Worm (Caenorhabditis elegans) whole organism, early embryonic: ENCODE measurements around the gene ddx-23.

ENCODE experiments used
- B0310.2 ChIP-seq: sonication (generic microtip); optimal IDR thresholded peaks from 2 replicates; lab custom pipeline; 2016; ENCODE audit warnings: mild to moderate bottlenecking, missing genetic modification characterization, missing compliant biosample characterization
- F13C5.2 ChIP-seq: sonication (generic microtip); optimal IDR thresholded peaks from 2 replicates; lab custom pipeline; 2017; ENCODE audit warnings: mild to moderate bottlenecking, missing genetic modification characterization, inconsistent platforms, missing compliant biosample characterization
- aly-1 ChIP-seq: sonication (generic microtip); optimal IDR thresholded peaks from 2 replicates; lab custom pipeline; 2016; ENCODE audit warnings: missing genetic modification characterization, missing compliant biosample characterization
- ama-1 ChIP-seq: fragments of 150-350 bp; optimal IDR thresholded peaks from 2 replicates; lab custom pipeline; 2014
- ceh-13 ChIP-seq: fragments of 200-800 bp; sonication (Bioruptor generic); optimal IDR thresholded peaks from 2 replicates; lab custom pipeline; 2018; ENCODE audit warnings: mild to moderate bottlenecking, missing genetic modification characterization, missing compliant biosample characterization
- ceh-36 ChIP-seq: sonication (generic microtip); optimal IDR thresholded peaks from 2 replicates; lab custom pipeline; 2016; ENCODE audit warnings: missing genetic modification characterization, inconsistent platforms, missing compliant biosample characterization
- ets-7 ChIP-seq: sonication (generic microtip); optimal IDR thresholded peaks from 2 replicates; lab custom pipeline; 2016; ENCODE audit warnings: missing genotype, missing genetic modification characterization, missing compliant biosample characterization
- flt-1 ChIP-seq: fragments of 200-800 bp; sonication (Bioruptor generic); IDR thresholded peaks from 2 replicates; pipeline ENCODE4 v1.3.6; 2022; ENCODE audit warnings: missing genetic modification characterization, missing compliant biosample characterization
- hmbx-1 ChIP-seq: sonication (generic microtip); optimal IDR thresholded peaks from 2 replicates; lab custom pipeline; 2016; ENCODE audit warnings: mild to moderate bottlenecking, missing genetic modification characterization, missing compliant biosample characterization
- hmg-4 ChIP-seq: fragments of 200-800 bp; sonication (Bioruptor generic); optimal IDR thresholded peaks from 2 replicates; lab custom pipeline; 2018; ENCODE audit warnings: mild to moderate bottlenecking, missing genetic modification characterization, missing compliant biosample characterization
- hnd-1 ChIP-seq: sonication (generic microtip); optimal IDR thresholded peaks from 2 replicates; lab custom pipeline; 2016; ENCODE audit warnings: missing genetic modification characterization, missing compliant biosample characterization
- pes-1 ChIP-seq: fragments of 200-800 bp; sonication (Bioruptor generic); IDR thresholded peaks from 2 replicates; pipeline ENCODE4 v1.3.6; 2022; ENCODE audit warnings: missing genetic modification reagents, missing genetic modification characterization, missing compliant biosample characterization
- scrt-1 ChIP-seq: fragments of 200-800 bp; sonication (Bioruptor generic); IDR thresholded peaks from 2 replicates; pipeline ENCODE4 v1.3.6; 2022; ENCODE audit warnings: missing genetic modification characterization, missing compliant biosample characterization
- sea-1 ChIP-seq: fragments of 200-800 bp; sonication (Bioruptor generic); conservative IDR thresholded peaks from 2 replicates; pipeline ENCODE4 v1.3.6; 2022; ENCODE audit warnings: missing genetic modification characterization, missing compliant biosample characterization
- tbx-11 ChIP-seq: fragments of 200-800 bp; sonication (Bioruptor generic); IDR thresholded peaks from 2 replicates; pipeline ENCODE4 v1.3.6; 2022; ENCODE audit warnings: missing genetic modification characterization, missing compliant biosample characterization
- tbx-37 ChIP-seq: fragments of 200-800 bp; sonication (Bioruptor generic); conservative IDR thresholded peaks from 2 replicates; pipeline ENCODE4 v1.3.6; 2022; ENCODE audit warnings: missing genetic modification reagents, missing genetic modification characterization, missing compliant biosample characterization
- tra-4 ChIP-seq: sonication (generic microtip); optimal IDR thresholded peaks from 2 replicates; lab custom pipeline; 2017; ENCODE audit warnings: missing genetic modification characterization, missing compliant biosample characterization

ddx-23 gene

DNA sequence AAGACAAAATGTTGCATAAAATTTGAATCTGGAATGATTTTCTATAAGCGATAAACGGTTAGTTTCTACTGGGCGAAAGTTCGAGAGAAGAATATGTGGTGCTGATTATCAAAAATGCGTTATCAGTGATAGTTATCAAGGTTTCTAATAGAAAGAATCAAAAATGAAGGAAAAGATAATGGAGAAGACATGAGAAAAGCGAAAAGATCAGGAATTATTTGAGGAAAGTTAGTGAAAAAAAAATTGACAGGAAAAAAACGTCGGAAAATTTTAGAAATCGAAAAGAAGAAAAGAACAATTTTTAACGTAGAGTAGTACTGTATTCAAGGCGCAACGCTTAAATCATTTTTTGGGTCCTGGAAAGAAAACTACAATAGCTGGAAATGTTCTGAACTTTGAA is 10.7 kb upstream of the ddx-23 start, which contains the start of gene dnpp-1:
Gene dnpp-1 (minus strand): TSS at position 30 of the 400 bp plus-strand sequence.
- TF ChIP-seq hmbx-1 (tag; lab: Kevin White, UChicago) (no peak), B0310.2 (no peak), scrt-1 (GFP tag; lab: Robert Waterston, UW) (no peak), ceh-13 (GFP tag; lab: Kevin White, UChicago) (no peak), F13C5.2 (tag; lab: Kevin White, UChicago) (no peak), hnd-1 (tag; lab: Kevin White, UChicago) (no peak), tbx-11 (GFP tag; lab: Robert Waterston, UW) (no peak), pes-1 (GFP tag; lab: Robert Waterston, UW) (no peak)

ce11 chrIII:5859008-5859407 is 5.9 kb upstream of the ddx-23 start, which contains the start of gene dpf-4:
Gene dpf-4, plus strand, starts transcription at chrIII:5859308.
- TF ChIP-seq hmbx-1 (tag; lab: Kevin White, UChicago) = no peak
- TF ChIP-seq ama-1 (lab: Kevin White, UChicago) = no peak

ce11 chrIII:5855637-5856179 is 2.6 kb upstream of the ddx-23 start, which contains the start of the genes cct-6 and alh-9:
Gene cct-6, minus strand, starts transcription at chrIII:5855687.
Gene alh-9, plus strand, starts transcription at chrIII:5856018.
- TF ChIP-seq aly-1 (tag; lab: Kevin White, UChicago) (no peak), F13C5.2 (tag; lab: Kevin White, UChicago) (peak; percentile 65), hmg-4 (peak; percentile 3), pes-1 (GFP tag; lab: Robert Waterston, UW) (no peak)

ce11 chrIII:5846412-5846811 is 6.7 kb downstream of the ddx-23 start:
- TF ChIP-seq aly-1 (tag; lab: Kevin White, UChicago) (no peak), ceh-13 (GFP tag; lab: Kevin White, UChicago) (no peak), flt-1 (no peak), ets-7 (no peak), scrt-1 (GFP tag; lab: Robert Waterston, UW) (no peak), hmg-4 (no peak), hmbx-1 (tag; lab: Kevin White, UChicago) (no peak), sea-1 (GFP tag; lab: Robert Waterston, UW) (no peak), hnd-1 (tag; lab: Kevin White, UChicago) (no peak), B0310.2 (no peak), tbx-11 (GFP tag; lab: Robert Waterston, UW) (no peak), ama-1 (lab: Kevin White, UChicago) (no peak), F13C5.2 (tag; lab: Kevin White, UChicago) (no peak), pes-1 (GFP tag; lab: Robert Waterston, UW) (no peak), tbx-37 (GFP tag; lab: Robert Waterston, UW) (no peak), ceh-36 (tag; lab: Kevin White, UChicago) (no peak)

DNA sequence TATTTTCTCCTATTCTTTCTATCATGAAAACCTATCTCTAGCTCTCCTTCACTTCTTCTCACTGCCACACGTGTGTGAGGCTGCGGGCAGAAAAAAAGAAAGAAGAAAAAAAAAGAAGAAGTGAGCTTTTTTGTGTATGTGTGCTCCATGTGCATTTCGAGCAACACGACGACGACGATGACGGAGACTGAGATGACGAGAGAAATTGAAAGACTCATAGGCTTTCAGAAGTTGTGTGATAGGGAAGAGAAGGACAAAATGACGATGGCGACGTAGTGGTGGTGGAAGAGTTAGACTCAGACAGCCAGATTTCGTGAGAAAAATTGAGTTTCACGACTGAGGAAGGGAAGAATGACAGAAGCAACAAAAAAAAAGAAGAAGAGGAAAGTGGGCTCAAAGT is 7.6 kb downstream of the ddx-23 start:
- no peak for TF ChIP-seq sea-1 (GFP tag; lab: Robert Waterston, UW)
- no peak for TF ChIP-seq flt-1
- no peak for TF ChIP-seq pes-1 (GFP tag; lab: Robert Waterston, UW)
- TF ChIP-seq B0310.2 = no peak
- TF ChIP-seq ama-1 (lab: Kevin White, UChicago) = no peak

- TF ChIP-seq ets-7 (no peak), hmg-4 (peak; percentile 12), pes-1 (GFP tag; lab: Robert Waterston, UW) (no peak)
Measured at ce11 chrIII:5843662-5844061, 9.4 kb downstream of the ddx-23 start.

ce11 chrIII:5842920-5843319 is 10.1 kb downstream of the ddx-23 start:
- TF ChIP-seq ama-1 (lab: Kevin White, UChicago) (no peak), F13C5.2 (tag; lab: Kevin White, UChicago) (no peak), tra-4 (tag; lab: Kevin White, UChicago) (no peak), tbx-37 (GFP tag; lab: Robert Waterston, UW) (no peak), ceh-13 (GFP tag; lab: Kevin White, UChicago) (no peak), sea-1 (GFP tag; lab: Robert Waterston, UW) (no peak), hmg-4 (no peak), hnd-1 (tag; lab: Kevin White, UChicago) (no peak), B0310.2 (no peak), ceh-36 (tag; lab: Kevin White, UChicago) (no peak), ets-7 (no peak), flt-1 (no peak), pes-1 (GFP tag; lab: Robert Waterston, UW) (no peak), tbx-11 (GFP tag; lab: Robert Waterston, UW) (no peak), aly-1 (tag; lab: Kevin White, UChicago) (no peak), hmbx-1 (tag; lab: Kevin White, UChicago) (no peak), scrt-1 (GFP tag; lab: Robert Waterston, UW) (no peak)

DNA sequence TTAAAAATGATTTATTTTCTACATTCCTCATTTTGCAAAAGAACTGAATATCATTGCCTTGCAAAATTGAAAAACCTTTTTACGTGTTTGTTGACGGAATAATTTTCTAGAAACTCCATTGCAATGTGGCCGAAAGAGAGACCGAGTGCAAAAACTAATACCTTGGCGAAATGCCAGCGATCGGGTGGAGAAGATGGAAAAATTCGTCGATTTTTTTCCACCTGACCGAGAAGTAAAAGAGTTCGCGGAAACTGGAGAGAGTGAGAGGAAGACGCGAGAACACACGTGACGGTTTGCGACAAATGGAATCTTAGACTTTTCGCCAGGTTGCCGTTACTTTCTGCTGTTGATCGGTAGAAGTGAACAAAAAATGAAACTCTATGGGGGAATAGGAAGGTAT is 11.4 kb downstream of the ddx-23 start:
- TF ChIP-seq sea-1 (GFP tag; lab: Robert Waterston, UW) = no peak
- TF ChIP-seq scrt-1 (GFP tag; lab: Robert Waterston, UW) = no peak
- no peak for TF ChIP-seq hmg-4
- no peak for TF ChIP-seq hmbx-1 (tag; lab: Kevin White, UChicago)
- TF ChIP-seq tra-4 (tag; lab: Kevin White, UChicago) = no peak
